Fruit fly (Drosophila melanogaster) whole organism, wandering third instar larva: ENCODE results near the gene Enoph.

Experiments
- CG32264 ChIP-seq: fragments of 200-800 bp; sonication (Bioruptor generic); optimal IDR thresholded peaks from 2 replicates; lab custom pipeline; 2016; ENCODE audit warnings: missing biosample characterization, missing genetic modification characterization
- CrebA ChIP-seq: fragments of 200-800 bp; sonication (Bioruptor generic); optimal IDR thresholded peaks from 2 replicates; lab custom pipeline; 2016; ENCODE audit warnings: missing biosample characterization, mild to moderate bottlenecking, missing genetic modification characterization, borderline replicate concordance
- Dfd ChIP-seq: fragments of >200 bp; optimal IDR thresholded peaks from 2 replicates; lab custom pipeline; 2017; ENCODE audit warnings: missing biosample characterization, missing genetic modification characterization
- Dif ChIP-seq: fragments of 200-275, 200-300 bp; sonication (Bioruptor generic); optimal IDR thresholded peaks from 2 replicates; lab custom pipeline; 2018; ENCODE audit warnings: missing biosample characterization, missing genetic modification characterization; ENCODE audit not compliant: partially characterized antibody
- HLH106 ChIP-seq: fragments of 200-800 bp; optimal IDR thresholded peaks from 3 replicates; lab custom pipeline; 2019; ENCODE audit warnings: missing biosample characterization, mild to moderate bottlenecking, missing genetic modification characterization, moderate library complexity
- Hnf4 ChIP-seq: fragments of 200-800 bp; sonication (Bioruptor generic); optimal IDR thresholded peaks from 2 replicates; lab custom pipeline; 2016; ENCODE audit warnings: missing biosample characterization, mild to moderate bottlenecking, missing genetic modification characterization
- Hr78 ChIP-seq: fragments of >200 bp; optimal IDR thresholded peaks from 2 replicates; lab custom pipeline; 2017; ENCODE audit warnings: missing biosample characterization, missing genetic modification characterization
- Hr83 ChIP-seq: fragments of 200-300 bp; sonication (Bioruptor generic); optimal IDR thresholded peaks from 2 replicates; lab custom pipeline; 2016; ENCODE audit warnings: missing biosample characterization, mild to moderate bottlenecking, missing genetic modification characterization, moderate library complexity; ENCODE audit not compliant: poor library complexity, severe bottlenecking
- Jra ChIP-seq: sonication (Bioruptor generic); optimal IDR thresholded peaks from 2 replicates; lab custom pipeline; 2016; ENCODE audit warnings: missing biosample characterization, missing genetic modification characterization
- Mio ChIP-seq: sonication (Bioruptor generic); optimal IDR thresholded peaks from 2 replicates; lab custom pipeline; 2016; ENCODE audit warnings: missing biosample characterization, missing genetic modification characterization
- Myc ChIP-seq: fragments of >200 bp; optimal IDR thresholded peaks from 2 replicates; lab custom pipeline; 2017
- N ChIP-seq: fragments of >200 bp; optimal IDR thresholded peaks from 2 replicates; lab custom pipeline; 2018; ENCODE audit warnings: missing biosample characterization, missing external identifiers, missing genetic modification characterization
- OdsH ChIP-seq: fragments of 200-800 bp; sonication (Bioruptor generic); optimal IDR thresholded peaks from 2 replicates; lab custom pipeline; 2016; ENCODE audit warnings: missing biosample characterization, mild to moderate bottlenecking, missing genetic modification characterization
- Rel ChIP-seq, 2 experiments: fragments of 200-800 bp; sonication (Bioruptor generic) in 1 of 2; optimal IDR thresholded peaks; 2 replicates in 1 of 2; 3 replicates in 1 of 2; lab custom pipeline; 2016 to 2019; ENCODE audit warnings: mild to moderate bottlenecking in 2 of 2, missing biosample characterization in 2 of 2, missing genetic modification characterization in 2 of 2, moderate library complexity in 1 of 2
- Sp1 ChIP-seq: fragments of 200-800 bp; sonication (Bioruptor generic); optimal IDR thresholded peaks from 3 replicates; lab custom pipeline; 2019; ENCODE audit warnings: missing biosample characterization, mild to moderate bottlenecking, missing genetic modification characterization, moderate library complexity
- br ChIP-seq: fragments of 200-800 bp; sonication (Bioruptor generic); optimal IDR thresholded peaks from 2 replicates; lab custom pipeline; 2016; ENCODE audit warnings: missing biosample characterization, missing genetic modification characterization
- brk ChIP-seq: fragments of 200-800 bp; sonication (Bioruptor generic); optimal IDR thresholded peaks from 2 replicates; lab custom pipeline; 2016; ENCODE audit warnings: missing biosample characterization, mild to moderate bottlenecking, missing genetic modification characterization
- dl ChIP-seq, 2 experiments: fragments of 175-275, 200-275 bp in 1 of 2; fragments of 200-275 bp in 1 of 2; sonication (Bioruptor generic); optimal IDR thresholded peaks; lab custom pipeline; 2018; ENCODE audit warnings: mild to moderate bottlenecking in 2 of 2, missing biosample characterization in 2 of 2, missing genetic modification characterization in 2 of 2, moderate library complexity in 2 of 2; ENCODE audit not compliant: partially characterized antibody in 2 of 2, insufficient read depth in 1 of 2
- dmrt93B ChIP-seq: fragments of 200-800 bp; sonication (Bioruptor generic); optimal IDR thresholded peaks from 2 replicates; lab custom pipeline; 2018; ENCODE audit warnings: missing biosample characterization, mild to moderate bottlenecking, missing genetic modification characterization
- dsf ChIP-seq: sonication (Bioruptor generic); optimal IDR thresholded peaks from 2 replicates; lab custom pipeline; 2016; ENCODE audit warnings: missing biosample characterization, missing genetic modification characterization, borderline replicate concordance
- ey ChIP-seq: fragments of 200-800 bp; sonication (Bioruptor generic); optimal IDR thresholded peaks from 2 replicates; lab custom pipeline; 2016; ENCODE audit warnings: missing biosample characterization, missing genetic modification characterization
- foxo ChIP-seq, 2 experiments: fragments of 200-800 bp; sonication (Bioruptor generic); optimal IDR thresholded peaks; 2 replicates in 1 of 2; 3 replicates in 1 of 2; lab custom pipeline; 2016 to 2017; ENCODE audit warnings: missing biosample characterization in 2 of 2, missing genetic modification characterization in 2 of 2
- fru ChIP-seq: fragments of 200-800 bp; sonication (Bioruptor generic); optimal IDR thresholded peaks from 3 replicates; lab custom pipeline; 2016; ENCODE audit warnings: missing biosample characterization, mild to moderate bottlenecking, missing genetic modification characterization
- h ChIP-seq: fragments of 200-800 bp; sonication (Bioruptor generic); optimal IDR thresholded peaks from 3 replicates; lab custom pipeline; 2016; ENCODE audit warnings: missing biosample characterization, mild to moderate bottlenecking, missing genetic modification characterization
- lola ChIP-seq: fragments of >200 bp; optimal IDR thresholded peaks from 2 replicates; lab custom pipeline; 2017; ENCODE audit warnings: missing biosample characterization, missing genetic modification characterization
- pan ChIP-seq: fragments of >200 bp; optimal IDR thresholded peaks from 2 replicates; lab custom pipeline; 2017
- psq ChIP-seq: fragments of 200-800 bp; sonication (Bioruptor generic); optimal IDR thresholded peaks from 3 replicates; lab custom pipeline; 2017; ENCODE audit warnings: missing biosample characterization, mild to moderate bottlenecking, missing genetic modification characterization, moderate library complexity
- rgr ChIP-seq: fragments of 200-800 bp; sonication (Bioruptor generic); optimal IDR thresholded peaks from 3 replicates; lab custom pipeline; 2016; ENCODE audit warnings: missing biosample characterization, mild to moderate bottlenecking, missing genetic modification characterization
- sv ChIP-seq: fragments of 200-800 bp; sonication (Bioruptor generic); optimal IDR thresholded peaks from 3 replicates; lab custom pipeline; 2016; ENCODE audit warnings: missing biosample characterization, missing genetic modification characterization
- usp ChIP-seq: fragments of >200 bp; optimal IDR thresholded peaks from 2 replicates; lab custom pipeline; 2017; ENCODE audit warnings: missing biosample characterization, missing genetic modification characterization
- woc ChIP-seq: sonication (Bioruptor generic); optimal IDR thresholded peaks from 2 replicates; lab custom pipeline; 2016; ENCODE audit warnings: missing biosample characterization, mild to moderate bottlenecking, missing genetic modification characterization

The Enoph gene

dm6 chr3R:5263311-5264250 lies 7.1 kb upstream of the Enoph start:
- TF ChIP-seq usp, result no peak
- peak; percentile 54 for TF ChIP-seq HLH106 (tag; lab: Kevin White, UChicago)
- TF ChIP-seq foxo (GFP tag; optimal IDR thresholded peaks at IDR 0.05; lab: Kevin White, UChicago), result peak in 1 of 2 experiments; percentile 46
- TF ChIP-seq Rel (GFP tag; optimal IDR thresholded peaks at IDR 0.05; lab: Kevin White, UChicago), result no peak
- TF ChIP-seq Rel (tag; optimal IDR thresholded peaks at IDR 0.05; lab: Kevin White, UChicago), result peak; percentile 9
- TF ChIP-seq N (GFP tag; lab: Kevin White, UChicago), result peak; percentile 17
- TF ChIP-seq h, result peak; percentile 36
- peak; percentile 37 for TF ChIP-seq sv (GFP tag; lab: Kevin White, UChicago)
- no peak for TF ChIP-seq br (GFP tag; lab: Kevin White, UChicago)
- peak in 1 of 2 experiments; percentile 27 for TF ChIP-seq dl (GFP tag; optimal IDR thresholded peaks at IDR 0.05; lab: Kevin White, UChicago; ENCODE audit: insufficient read depth in 1 of 2, partially characterized antibody in 2 of 2)
- TF ChIP-seq brk (GFP tag; lab: Kevin White, UChicago), result peak; percentile 16
- TF ChIP-seq fru (GFP tag; lab: Kevin White, UChicago), result no peak
- TF ChIP-seq Sp1 (GFP tag; lab: Kevin White, UChicago), result peak; percentile 59
- TF ChIP-seq Dif, result peak; percentile 53
- no peak for TF ChIP-seq rgr (GFP tag; lab: Kevin White, UChicago)
- no peak for TF ChIP-seq dsf (GFP tag; lab: Kevin White, UChicago)
- no peak for TF ChIP-seq Hr83 (GFP tag; lab: Kevin White, UChicago)
- TF ChIP-seq dmrt93B (GFP tag; lab: Kevin White, UChicago), result peak; percentile 22
- peak; percentile 4 for TF ChIP-seq psq (GFP tag; lab: Kevin White, UChicago)

dm6 chr3R:5262592-5262991 lies 6.1 kb upstream of the Enoph start, which contains the start of gene Tim17a2:
Gene Tim17a2, minus strand, starts transcription at chr3R:5262692.
- TF ChIP-seq Myc (lab: Kevin White, UChicago) (no peak), brk (GFP tag; lab: Kevin White, UChicago) (no peak), br (GFP tag; lab: Kevin White, UChicago) (no peak), Hnf4 (GFP tag; lab: Kevin White, UChicago) (no peak), Mio (no peak), h (no peak), CrebA (GFP tag; lab: Kevin White, UChicago) (no peak), HLH106 (tag; lab: Kevin White, UChicago) (no peak), Hr78 (GFP tag; lab: Kevin White, UChicago) (no peak), Sp1 (GFP tag; lab: Kevin White, UChicago) (no peak), ey (GFP tag; lab: Kevin White, UChicago) (no peak), rgr (GFP tag; lab: Kevin White, UChicago) (no peak)

- TF ChIP-seq lola (GFP tag; lab: Kevin White, UChicago) (no peak), ey (GFP tag; lab: Kevin White, UChicago) (peak; percentile 16), h (peak; percentile 53), Dif (no peak), pan (lab: Kevin White, UChicago) (no peak), Dfd (no peak), N (GFP tag; lab: Kevin White, UChicago) (no peak), Sp1 (GFP tag; lab: Kevin White, UChicago) (no peak), Jra (peak; percentile 45), foxo (GFP tag; optimal IDR thresholded peaks at IDR 0.05; lab: Kevin White, UChicago) (peak in 1 of 2 experiments; percentile 37), usp (no peak), br (GFP tag; lab: Kevin White, UChicago) (peak; percentile 38), psq (GFP tag; lab: Kevin White, UChicago) (peak; percentile 15), HLH106 (tag; lab: Kevin White, UChicago) (peak; percentile 14), fru (GFP tag; lab: Kevin White, UChicago) (peak; percentile 48), CG32264 (GFP tag; lab: Kevin White, UChicago) (peak; percentile 2), Hr83 (GFP tag; lab: Kevin White, UChicago) (no peak), OdsH (GFP tag; lab: Kevin White, UChicago) (peak; percentile 26), woc (GFP tag; lab: Kevin White, UChicago) (no peak)
- TF ChIP-seq, all 38 proteins: peak for 10
These were observed 5.6 kb upstream of the Enoph start for dm6 chr3R:5261996-5262535.
